Fruit fly (Drosophila melanogaster): ENCODE results near the gene Brd.

dm6 chr3L:15013957-15014692 is 41.7 kb downstream of the Brd start, which contains the start of gene Reck:
- TF ChIP-seq Myc (optimal IDR thresholded peaks at IDR 0.05) (no peak), insv (optimal IDR thresholded peaks at IDR 0.05) (no peak), psq (optimal IDR thresholded peaks at IDR 0.05) (no peak), Sin3A (optimal IDR thresholded peaks at IDR 0.05) (no peak), ttk (optimal IDR thresholded peaks at IDR 0.05) (no peak), h (optimal IDR thresholded peaks at IDR 0.05) (no peak)

Measured in Kc167 (cell line).